Fruit fly (Drosophila melanogaster) S2 (cell line): Measurements from ENCODE around the gene neo.

ENCODE experiments used
- CG8478 ChIP-seq: fragments of >200 bp; optimal IDR thresholded peaks from 2 replicates; lab custom pipeline; 2018
- CTCF ChIP-seq, 2 experiments: fragments of >200 bp; optimal IDR thresholded peaks; 2 replicates each; lab custom pipeline; 2018

neo gene

dm6 chr3R:29818434-29819268 is at the start of gene neo:
Gene neo, plus strand, starts transcription at chr3R:29819131.
- no peak for TF ChIP-seq CTCF (optimal IDR thresholded peaks at IDR 0.05; lab: Kevin White, UChicago)
- no peak for TF ChIP-seq CG8478 (lab: Kevin White, UChicago)

- TF ChIP-seq CG8478 (lab: Kevin White, UChicago) (no peak), CTCF (optimal IDR thresholded peaks at IDR 0.05; lab: Kevin White, UChicago) (no peak)
Measured at dm6 chr3R:29770930-29771329, 48.0 kb upstream of the neo start.

DNA sequence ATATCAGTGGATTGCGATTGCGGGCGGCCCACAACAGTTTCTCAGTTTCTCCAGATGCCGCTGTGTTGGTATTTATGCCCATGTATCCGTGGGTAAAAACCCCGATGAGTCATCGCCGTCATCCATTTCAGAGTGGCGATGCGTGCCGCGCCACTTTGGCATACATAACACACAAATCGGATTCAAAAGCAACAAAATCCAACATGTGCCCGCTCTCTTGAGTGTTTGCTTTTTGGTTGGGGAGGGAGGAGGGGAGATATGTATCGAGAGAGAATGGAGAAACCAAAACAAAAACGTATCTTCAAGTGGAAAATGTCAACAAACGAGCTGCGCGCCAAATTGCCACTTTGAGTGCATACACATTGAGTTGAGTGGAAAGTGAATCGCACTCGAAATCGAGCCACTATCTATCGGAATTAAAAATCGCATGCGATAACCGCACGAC is 47.3 kb upstream of the neo start:
- TF ChIP-seq CG8478 (lab: Kevin White, UChicago) (peak; percentile 22), CTCF (optimal IDR thresholded peaks at IDR 0.05; lab: Kevin White, UChicago) (no peak)

DNA sequence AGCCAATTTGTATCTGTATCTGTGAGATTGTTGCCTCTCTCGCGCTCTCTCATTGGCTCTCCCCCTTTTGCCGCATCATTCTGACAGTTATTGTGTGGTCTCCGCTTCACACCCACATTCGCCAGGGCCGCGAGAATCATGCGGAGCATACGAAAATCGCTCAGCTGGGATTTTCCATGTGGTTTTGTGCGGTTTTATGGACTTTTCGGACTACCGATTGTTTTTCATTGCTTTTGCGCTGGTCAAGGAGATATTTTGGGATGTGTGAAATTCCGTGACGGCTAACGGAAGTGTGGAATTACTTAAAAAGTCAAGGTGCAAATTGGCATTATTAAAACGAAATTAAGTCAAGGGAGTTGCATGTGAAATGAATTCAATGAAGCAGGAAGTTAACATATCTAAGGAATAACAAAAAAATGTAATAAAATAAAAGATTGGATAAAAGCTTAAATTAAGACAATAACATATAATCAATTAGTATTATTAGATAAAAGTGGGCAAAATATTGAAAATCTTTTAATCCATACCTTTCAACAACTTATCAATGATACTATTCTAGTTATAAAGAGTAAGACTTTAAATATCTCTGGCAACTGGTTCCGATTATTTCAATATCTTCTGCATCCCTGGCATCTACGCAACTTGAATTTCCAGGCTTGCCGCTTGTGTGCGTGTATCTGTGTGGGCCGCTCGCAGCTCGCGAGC is 46.7 kb upstream of the neo start:
- TF ChIP-seq CTCF (optimal IDR thresholded peaks at IDR 0.05; lab: Kevin White, UChicago) (no peak), CG8478 (lab: Kevin White, UChicago) (no peak)

dm6 chr3R:29772795-29773331 is 46.1 kb upstream of the neo start:
- TF ChIP-seq CTCF (optimal IDR thresholded peaks at IDR 0.05; lab: Kevin White, UChicago), result peak in 1 of 2 experiments; percentile 2
- TF ChIP-seq CG8478 (lab: Kevin White, UChicago), result peak; percentile 88

dm6 chr3R:29773833-29774324 is 45.1 kb upstream of the neo start:
- TF ChIP-seq CG8478 (lab: Kevin White, UChicago), result no peak
- TF ChIP-seq CTCF (optimal IDR thresholded peaks at IDR 0.05; lab: Kevin White, UChicago), result no peak

DNA sequence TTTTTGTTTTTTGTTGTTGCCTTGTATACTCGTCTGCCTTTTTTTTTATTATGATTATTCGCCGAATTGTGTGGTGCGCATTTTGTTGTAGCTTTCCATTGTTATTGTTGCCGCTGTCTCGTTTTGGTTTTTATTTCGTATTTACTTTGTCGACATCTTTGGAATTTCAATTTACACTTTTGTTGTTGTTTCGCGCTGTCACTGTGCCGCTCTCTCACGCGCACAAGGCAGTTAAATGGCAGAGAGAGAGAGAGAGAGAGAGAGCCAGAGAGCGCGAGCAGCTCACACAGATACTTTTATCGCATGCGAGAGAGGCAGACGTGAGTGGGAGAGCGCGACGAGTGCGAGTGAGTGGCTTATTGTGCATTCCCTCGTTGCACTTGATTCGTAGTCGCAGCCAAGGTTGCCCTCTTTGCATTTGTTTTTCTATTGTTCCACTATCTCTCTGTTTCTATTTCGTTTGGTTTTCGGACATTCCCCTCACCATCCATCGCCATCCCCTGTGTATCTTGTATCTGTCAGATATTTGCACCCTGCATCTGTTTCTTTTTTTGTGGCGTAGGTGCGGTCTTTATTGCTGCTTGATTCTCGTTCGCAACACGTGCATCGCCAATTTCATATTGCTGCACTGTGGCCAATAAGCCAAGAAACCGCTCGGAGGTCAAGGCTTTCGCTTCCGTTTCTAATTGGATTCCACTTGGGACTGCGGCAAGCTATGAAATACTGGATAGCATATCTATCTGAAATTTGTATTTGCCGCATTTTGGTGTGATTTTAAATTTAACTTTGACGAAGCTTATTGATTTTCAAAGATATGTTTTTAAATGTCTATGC is 44.4 kb upstream of the neo start:
- TF ChIP-seq CG8478 (lab: Kevin White, UChicago), result peak; percentile 8
- TF ChIP-seq CTCF (optimal IDR thresholded peaks at IDR 0.05; lab: Kevin White, UChicago), result peak in 1 of 2 experiments; percentile 8

dm6 chr3R:29775755-29776686 is 42.9 kb upstream of the neo start:
- peak; percentile 35 for TF ChIP-seq CG8478 (lab: Kevin White, UChicago)
- no peak for TF ChIP-seq CTCF (optimal IDR thresholded peaks at IDR 0.05; lab: Kevin White, UChicago)

dm6 chr3R:29777213-29777612 is 41.7 kb upstream of the neo start:
- peak; percentile 64 for TF ChIP-seq CG8478 (lab: Kevin White, UChicago)
- no peak for TF ChIP-seq CTCF (optimal IDR thresholded peaks at IDR 0.05; lab: Kevin White, UChicago)

DNA sequence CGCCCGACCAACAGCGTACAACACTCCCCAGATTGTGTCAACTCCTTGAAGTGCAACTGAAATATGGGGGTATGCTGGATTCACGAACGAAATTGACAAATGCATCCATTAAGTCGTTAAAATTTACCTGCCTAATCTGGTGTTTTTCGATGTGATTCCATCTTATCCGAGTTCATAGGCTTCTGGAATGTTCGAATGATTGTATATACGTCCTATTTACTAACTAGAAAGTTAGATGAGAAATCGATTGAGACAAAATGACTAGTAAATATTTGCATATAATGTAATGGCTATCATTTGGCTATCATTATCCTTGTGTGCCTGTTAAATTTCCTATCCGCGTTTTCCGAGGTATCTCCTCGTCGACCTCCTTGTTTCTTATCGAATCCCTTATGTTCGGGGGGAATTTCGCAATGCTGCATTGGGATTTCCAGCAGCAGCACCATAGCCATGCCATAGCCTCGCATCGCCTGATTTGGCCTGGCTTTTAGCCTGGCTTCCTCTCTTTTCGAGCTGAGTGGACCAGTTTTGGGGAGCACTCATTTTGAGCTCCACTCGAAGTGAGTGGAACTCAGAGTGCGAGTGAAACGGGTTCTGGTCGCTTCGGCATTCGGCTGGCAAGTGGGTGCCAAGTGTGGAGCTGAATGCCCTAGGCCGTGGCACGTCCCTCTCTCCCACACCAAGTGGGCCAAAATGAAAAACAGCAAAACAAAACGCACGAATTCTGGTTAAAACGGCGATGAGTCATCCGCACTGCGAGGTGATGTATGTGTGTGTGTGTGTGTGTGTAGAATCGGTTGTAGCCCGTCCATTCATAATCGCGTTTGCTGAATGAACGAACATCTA is 40.6 kb upstream of the neo start:
- TF ChIP-seq CTCF (optimal IDR thresholded peaks at IDR 0.05; lab: Kevin White, UChicago) (no peak), CG8478 (lab: Kevin White, UChicago) (no peak)

dm6 chr3R:29778985-29779298 is 40.0 kb upstream of the neo start:
- TF ChIP-seq CTCF (optimal IDR thresholded peaks at IDR 0.05; lab: Kevin White, UChicago), result no peak
- TF ChIP-seq CG8478 (lab: Kevin White, UChicago), result no peak

dm6 chr3R:29780402-29781029 is 38.4 kb upstream of the neo start, which contains the start of gene fig:
Gene fig, minus strand, starts transcription at chr3R:29780452.
- no peak for TF ChIP-seq CTCF (optimal IDR thresholded peaks at IDR 0.05; lab: Kevin White, UChicago)
- TF ChIP-seq CG8478 (lab: Kevin White, UChicago), result no peak
